Worm (Caenorhabditis elegans) whole organism, late embryonic: Measurements from ENCODE around the gene C01G10.17.
"Not testable (repeated sequence)": the region's sequence is repeated elsewhere in the genome, so short reads cannot be mapped to it uniquely, and the experiment has no call there.

Experiments
- C38D4.7 ChIP-seq: fragments of 200-800 bp; sonication (Bioruptor generic); optimal IDR thresholded peaks from 2 replicates; lab custom pipeline; 2018; ENCODE audit warnings: mild to moderate bottlenecking, missing genetic modification characterization, moderate library complexity, missing compliant biosample characterization
- K09A11.1 ChIP-seq: sonication (generic microtip); optimal IDR thresholded peaks from 2 replicates; lab custom pipeline; 2017; ENCODE audit warnings: antibody characterized with exemption, mild to moderate bottlenecking, missing genetic modification characterization, missing compliant biosample characterization; ENCODE audit not compliant: insufficient read depth
- T23F11.4 ChIP-seq: fragments of 200-800 bp; sonication (Bioruptor generic); optimal IDR thresholded peaks from 2 replicates; lab custom pipeline; 2018; ENCODE audit warnings: mild to moderate bottlenecking, missing genetic modification characterization, missing compliant biosample characterization
- Y22D7AL.16 ChIP-seq: sonication (generic microtip); optimal IDR thresholded peaks from 2 replicates; lab custom pipeline; 2016; ENCODE audit warnings: missing genetic modification characterization, missing compliant biosample characterization
- ahr-1 ChIP-seq: sonication (generic microtip); optimal IDR thresholded peaks from 2 replicates; lab custom pipeline; 2016; ENCODE audit warnings: missing genetic modification characterization, missing compliant biosample characterization
- ama-1 ChIP-seq: fragments of 150-350 bp; optimal IDR thresholded peaks from 2 replicates; lab custom pipeline; 2014
- ceh-14 ChIP-seq: sonication (generic microtip); optimal IDR thresholded peaks from 2 replicates; lab custom pipeline; 2016; ENCODE audit warnings: missing genotype, missing genetic modification characterization, missing compliant biosample characterization
- ceh-19 ChIP-seq: fragments of 200-800 bp; sonication (Bioruptor generic); optimal IDR thresholded peaks from 2 replicates; lab custom pipeline; 2018; ENCODE audit warnings: mild to moderate bottlenecking, missing genetic modification characterization, missing compliant biosample characterization
- ceh-30 ChIP-seq: fragments of 150-350 bp; optimal IDR thresholded peaks from 2 replicates; lab custom pipeline; 2014; ENCODE audit warnings: missing biosample characterization, missing genetic modification characterization
- ceh-31 ChIP-seq: sonication (generic microtip); optimal IDR thresholded peaks from 2 replicates; lab custom pipeline; 2016; ENCODE audit warnings: missing genetic modification characterization, missing compliant biosample characterization
- ceh-34 ChIP-seq: sonication (generic microtip); optimal IDR thresholded peaks from 2 replicates; lab custom pipeline; 2016; ENCODE audit warnings: mild to moderate bottlenecking, missing genetic modification characterization, missing compliant biosample characterization
- ceh-45 ChIP-seq: fragments of 200-800 bp; sonication (Bioruptor generic); IDR thresholded peaks from 2 replicates; pipeline ENCODE4 v1.3.6; 2022; ENCODE audit warnings: missing genetic modification reagents, missing genetic modification characterization, missing compliant biosample characterization
- ceh-48 ChIP-seq: sonication (generic microtip); optimal IDR thresholded peaks from 2 replicates; lab custom pipeline; 2016; ENCODE audit warnings: missing genetic modification characterization, inconsistent platforms, missing compliant biosample characterization
- dmd-4 ChIP-seq: sonication (generic microtip); optimal IDR thresholded peaks from 2 replicates; lab custom pipeline; 2016; ENCODE audit warnings: borderline replicate concordance, missing genetic modification characterization, missing compliant biosample characterization
- dve-1 ChIP-seq: sonication (generic microtip); optimal IDR thresholded peaks from 2 replicates; lab custom pipeline; 2017; ENCODE audit warnings: antibody characterized with exemption, mild to moderate bottlenecking, missing genetic modification characterization, missing compliant biosample characterization
- elt-2 ChIP-seq: sonication (generic microtip); optimal IDR thresholded peaks from 2 replicates; lab custom pipeline; 2016; ENCODE audit warnings: missing genetic modification reagents, missing genetic modification characterization, missing compliant biosample characterization
- eyg-1 ChIP-seq: sonication (generic microtip); optimal IDR thresholded peaks from 2 replicates; lab custom pipeline; 2016; ENCODE audit warnings: missing genotype, missing genetic modification characterization, missing compliant biosample characterization
- fax-1 ChIP-seq: sonication (generic microtip); optimal IDR thresholded peaks from 2 replicates; lab custom pipeline; 2016; ENCODE audit warnings: missing genotype, missing genetic modification characterization, missing compliant biosample characterization
- gmeb-2 ChIP-seq: sonication (generic microtip); optimal IDR thresholded peaks from 2 replicates; lab custom pipeline; 2016; ENCODE audit warnings: missing genetic modification characterization, inconsistent platforms, missing compliant biosample characterization
- hlh-15 ChIP-seq: sonication (generic microtip); optimal IDR thresholded peaks from 2 replicates; lab custom pipeline; 2016; ENCODE audit warnings: missing genetic modification characterization, missing compliant biosample characterization
- hlh-6 ChIP-seq: sonication (generic microtip); optimal IDR thresholded peaks from 2 replicates; lab custom pipeline; 2016; ENCODE audit warnings: missing genotype, missing genetic modification characterization, missing compliant biosample characterization
- nfya-1 ChIP-seq: sonication (generic microtip); optimal IDR thresholded peaks from 2 replicates; lab custom pipeline; 2017; ENCODE audit warnings: missing genetic modification characterization, mild to moderate bottlenecking, missing compliant biosample characterization, antibody characterized with exemption, moderate library complexity
- nhr-11 ChIP-seq: fragments of 150-350 bp; optimal IDR thresholded peaks from 2 replicates; lab custom pipeline; 2014; ENCODE audit warnings: missing biosample characterization, missing genetic modification characterization
- npax-4 ChIP-seq: sonication (generic microtip); optimal IDR thresholded peaks from 2 replicates; lab custom pipeline; 2016; ENCODE audit warnings: missing genetic modification characterization, missing compliant biosample characterization
- odd-2 ChIP-seq: sonication (generic microtip); optimal IDR thresholded peaks from 2 replicates; lab custom pipeline; 2017; ENCODE audit warnings: antibody characterized with exemption, mild to moderate bottlenecking, missing genetic modification characterization, missing compliant biosample characterization
- pag-3 ChIP-seq: sonication (generic microtip); optimal IDR thresholded peaks from 2 replicates; lab custom pipeline; 2016; ENCODE audit warnings: missing compliant biosample characterization, missing genetic modification characterization, borderline replicate concordance
- pat-9 ChIP-seq: fragments of 200-800 bp; sonication (Bioruptor generic); optimal IDR thresholded peaks from 2 replicates; lab custom pipeline; 2018; ENCODE audit warnings: mild to moderate bottlenecking, missing genetic modification characterization, moderate library complexity, missing compliant biosample characterization
- pax-1 ChIP-seq: fragments of 150-350 bp; optimal IDR thresholded peaks from 2 replicates; lab custom pipeline; 2014; ENCODE audit warnings: missing biosample characterization, missing genetic modification characterization
- pha-2 ChIP-seq: sonication (generic microtip); optimal IDR thresholded peaks from 2 replicates; lab custom pipeline; 2017; ENCODE audit warnings: mild to moderate bottlenecking, missing genetic modification characterization, missing compliant biosample characterization
- pros-1 ChIP-seq: fragments of 150-350 bp; optimal IDR thresholded peaks from 2 replicates; lab custom pipeline; 2014; ENCODE audit warnings: missing biosample characterization, missing genetic modification reagents, missing genetic modification characterization
- rnt-1 ChIP-seq: sonication (generic microtip); optimal IDR thresholded peaks from 2 replicates; lab custom pipeline; 2016; ENCODE audit warnings: missing genetic modification characterization, missing compliant biosample characterization
- sox-2 ChIP-seq: fragments of 200-800 bp; sonication (Bioruptor generic); IDR thresholded peaks from 2 replicates; pipeline ENCODE4 v1.3.6; 2022; ENCODE audit warnings: missing genetic modification reagents, missing genetic modification characterization, missing compliant biosample characterization
- tbx-2 ChIP-seq: sonication (generic microtip); optimal IDR thresholded peaks from 2 replicates; lab custom pipeline; 2016; ENCODE audit warnings: missing genetic modification characterization, missing compliant biosample characterization
- tbx-7 ChIP-seq: sonication (generic microtip); optimal IDR thresholded peaks from 2 replicates; lab custom pipeline; 2016; ENCODE audit warnings: missing genotype, missing genetic modification characterization, missing compliant biosample characterization
- ttx-3 ChIP-seq: sonication (generic microtip); optimal IDR thresholded peaks from 2 replicates; lab custom pipeline; 2016; ENCODE audit warnings: missing genetic modification reagents, missing genetic modification characterization, missing compliant biosample characterization
- unc-42 ChIP-seq: sonication (generic microtip); optimal IDR thresholded peaks from 2 replicates; lab custom pipeline; 2016; ENCODE audit warnings: missing genotype, missing genetic modification characterization, missing compliant biosample characterization
- unc-55 ChIP-seq: sonication (generic microtip); optimal IDR thresholded peaks from 2 replicates; lab custom pipeline; 2017; ENCODE audit warnings: missing biosample characterization, missing genetic modification reagents, missing genetic modification characterization
- unc-86 ChIP-seq: sonication (generic microtip); optimal IDR thresholded peaks from 2 replicates; lab custom pipeline; 2016; ENCODE audit warnings: missing genetic modification characterization, missing compliant biosample characterization
- zip-5 ChIP-seq: sonication (generic microtip); optimal IDR thresholded peaks from 2 replicates; lab custom pipeline; 2016; ENCODE audit warnings: missing genetic modification characterization, missing compliant biosample characterization
- ztf-16 ChIP-seq: sonication (generic microtip); optimal IDR thresholded peaks from 2 replicates; lab custom pipeline; 2017; ENCODE audit warnings: missing genetic modification characterization, missing compliant biosample characterization

Gene C01G10.17

ce11 chrV:15094749-15095148 lies 4.2 kb downstream of the C01G10.17 start, which contains the start of gene srx-78:
srx-78 (plus strand) TSS chrV:15095049.
- TF ChIP-seq rnt-1 (tag; lab: Kevin White, UChicago) (no peak), dve-1 (no peak), Y22D7AL.16 (tag; lab: Kevin White, UChicago) (no peak), gmeb-2 (tag; lab: Kevin White, UChicago) (no peak)

- TF ChIP-seq elt-2 (tag; lab: Kevin White, UChicago) (no peak), unc-55 (GFP tag; lab: Kevin White, UChicago) (no peak), K09A11.1 (no peak), zip-5 (no peak), sox-2 (no peak), ceh-34 (tag; lab: Kevin White, UChicago) (no peak), hlh-15 (no peak), ceh-14 (tag; lab: Kevin White, UChicago) (no peak), tbx-7 (tag; lab: Kevin White, UChicago) (no peak), ahr-1 (tag; lab: Kevin White, UChicago) (no peak), ceh-48 (tag; lab: Kevin White, UChicago) (no peak), eyg-1 (tag; lab: Kevin White, UChicago) (no peak), hlh-6 (tag; lab: Kevin White, UChicago) (no peak), ceh-45 (GFP tag; lab: Robert Waterston, UW) (no peak), ceh-30 (tag; lab: Kevin White, UChicago) (no peak), tbx-2 (tag; lab: Kevin White, UChicago) (no peak), nfya-1 (tag; lab: Kevin White, UChicago) (no peak), pax-1 (no peak), unc-86 (tag; lab: Kevin White, UChicago) (no peak), dmd-4 (tag; lab: Kevin White, UChicago) (no peak)
Measured at ce11 chrV:15099447-15099846, 8.9 kb downstream of the C01G10.17 start, which contains the start of gene C01G10.1. C01G10.1 (plus strand) TSS chrV:15099747.

- not testable (repeated sequence) for TF ChIP-seq hlh-6 (tag; lab: Kevin White, UChicago); ttx-3; eyg-1 (tag; lab: Kevin White, UChicago)
Measured at ce11 chrV:15105893-15106598, 15.5 kb downstream of the C01G10.17 start, which contains the start of gene C01G10.14. C01G10.14 (minus strand) TSS chrV:15105943.

DNA sequence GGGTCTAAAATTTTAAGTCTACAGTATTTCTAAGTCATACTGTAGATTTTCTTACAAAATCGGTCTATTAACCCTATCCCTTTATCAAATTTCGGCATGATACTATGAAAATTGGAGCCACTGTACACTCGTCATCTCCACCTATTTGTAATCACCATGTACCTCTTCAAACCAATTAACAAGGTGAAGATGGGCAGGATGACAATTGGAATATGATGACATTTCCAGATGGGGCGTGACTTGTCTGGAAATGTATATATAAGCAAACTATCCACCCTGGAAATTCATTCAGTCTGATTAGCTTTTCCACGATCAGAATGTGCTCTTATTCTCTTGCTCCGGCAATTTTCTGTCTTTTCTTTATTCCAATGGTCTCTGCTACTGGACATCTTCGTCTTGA lies 18.7 kb downstream of the C01G10.17 start, which contains the start of gene Y75B12A.2:
Gene Y75B12A.2 (plus strand): TSS at position 301 of the 400 bp plus-strand sequence.
- TF ChIP-seq ztf-16 (tag; lab: Kevin White, UChicago) (no peak), unc-55 (GFP tag; lab: Kevin White, UChicago) (no peak), ahr-1 (tag; lab: Kevin White, UChicago) (no peak), pros-1 (tag; lab: Kevin White, UChicago) (no peak), ceh-48 (tag; lab: Kevin White, UChicago) (no peak), pat-9 (tag; lab: Kevin White, UChicago) (no peak), npax-4 (tag; lab: Kevin White, UChicago) (no peak), zip-5 (no peak), C38D4.7 (GFP tag; lab: Kevin White, UChicago) (no peak)

DNA sequence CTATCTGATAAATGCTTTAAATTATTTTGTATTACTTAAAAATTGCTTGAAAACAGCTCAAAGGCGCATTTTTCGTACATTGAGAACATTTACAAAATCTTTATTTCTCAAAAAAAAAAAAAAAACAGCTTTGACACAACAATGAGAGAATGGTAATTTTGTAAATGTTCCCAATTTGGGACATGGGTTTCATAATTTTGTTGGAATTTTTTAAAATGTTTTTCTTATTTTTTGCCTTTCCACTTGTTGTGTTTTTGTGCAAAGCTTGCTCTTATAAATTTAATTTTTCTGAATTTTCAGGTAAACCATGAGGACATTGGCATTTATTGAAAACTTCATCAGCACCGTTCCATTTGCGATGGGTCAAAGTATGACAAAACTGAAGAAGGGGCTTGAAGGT lies 21.1 kb downstream of the C01G10.17 start, which contains the start of gene T01G5.7:
Gene T01G5.7 (plus strand): TSS at position 301 of the 400 bp plus-strand sequence.
- TF ChIP-seq ceh-19 (no peak), fax-1 (tag; lab: Kevin White, UChicago) (no peak), gmeb-2 (tag; lab: Kevin White, UChicago) (no peak), ceh-31 (tag; lab: Kevin White, UChicago) (no peak), dve-1 (no peak), npax-4 (tag; lab: Kevin White, UChicago) (no peak), pag-3 (no peak), nfya-1 (tag; lab: Kevin White, UChicago) (no peak), ama-1 (lab: Kevin White, UChicago) (no peak), nhr-11 (tag; lab: Kevin White, UChicago) (no peak), odd-2 (tag; lab: Kevin White, UChicago) (no peak), eyg-1 (tag; lab: Kevin White, UChicago) (no peak), T23F11.4 (GFP tag; lab: Kevin White, UChicago) (no peak), pha-2 (tag; lab: Kevin White, UChicago) (no peak), ceh-45 (GFP tag; lab: Robert Waterston, UW) (no peak), pat-9 (tag; lab: Kevin White, UChicago) (no peak), rnt-1 (tag; lab: Kevin White, UChicago) (no peak), unc-42 (tag; lab: Kevin White, UChicago) (no peak)
